Worm (Caenorhabditis elegans): ENCODE data around the gene srj-22.

ce11 chrV:10730824-10731416 is 12.6 kb downstream of the srj-22 start:
- no peak for TF ChIP-seq W03F9.2 (tag; optimal IDR thresholded peaks at IDR 0.05)
- no peak for TF ChIP-seq dao-5 (tag; optimal IDR thresholded peaks at IDR 0.05)
- no peak for TF ChIP-seq him-1 (tag; optimal IDR thresholded peaks at IDR 0.05)

All from whole organism, L4/young adult.